Fruit fly (Drosophila melanogaster): ENCODE results near the gene CG11997.

CG11997 gene

DNA sequence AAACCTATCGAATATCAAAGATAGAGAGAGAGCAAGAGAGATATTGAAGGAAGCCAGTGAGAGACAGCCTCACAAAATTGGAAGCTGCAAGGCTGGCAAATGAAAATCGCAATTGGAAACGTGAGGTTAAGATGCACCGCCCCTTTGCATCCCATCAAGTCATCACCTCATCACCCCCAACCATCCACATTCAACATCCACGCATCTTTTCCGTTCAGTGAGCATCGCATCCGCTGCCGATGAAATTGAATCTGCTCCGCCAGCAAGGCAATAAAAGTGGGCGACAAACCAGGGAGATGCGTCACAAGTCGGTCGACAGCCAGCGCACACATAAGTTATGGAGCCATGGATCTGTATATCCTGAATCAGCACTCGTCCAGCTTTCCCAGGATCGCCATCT lies at the start of gene CG11997:
TSS of gene CG11997 (plus strand) at position 301 of the 400 bp plus-strand sequence.
- TF ChIP-seq CG3032 (tag; optimal IDR thresholded peaks at IDR 0.05): no peak
- TF ChIP-seq topi (GFP tag; optimal IDR thresholded peaks at IDR 0.05): no peak
- no peak for TF ChIP-seq CG6808 (GFP tag; optimal IDR thresholded peaks at IDR 0.05)
- no peak for TF ChIP-seq Ets21C (GFP tag; optimal IDR thresholded peaks at IDR 0.05)
- TF ChIP-seq CG10631 (GFP tag; optimal IDR thresholded peaks at IDR 0.05): no peak
- no peak for TF ChIP-seq CG6854 (GFP tag; optimal IDR thresholded peaks at IDR 0.05)
- TF ChIP-seq esn (GFP tag; optimal IDR thresholded peaks at IDR 0.05): no peak
- no peak for TF ChIP-seq fd85E (GFP tag; optimal IDR thresholded peaks at IDR 0.05)
- no peak for TF ChIP-seq achi (GFP tag; optimal IDR thresholded peaks at IDR 0.05)
- no peak for TF ChIP-seq Ets96B (tag; optimal IDR thresholded peaks at IDR 0.05)
- TF ChIP-seq CG7368 (GFP tag; optimal IDR thresholded peaks at IDR 0.05): no peak

DNA sequence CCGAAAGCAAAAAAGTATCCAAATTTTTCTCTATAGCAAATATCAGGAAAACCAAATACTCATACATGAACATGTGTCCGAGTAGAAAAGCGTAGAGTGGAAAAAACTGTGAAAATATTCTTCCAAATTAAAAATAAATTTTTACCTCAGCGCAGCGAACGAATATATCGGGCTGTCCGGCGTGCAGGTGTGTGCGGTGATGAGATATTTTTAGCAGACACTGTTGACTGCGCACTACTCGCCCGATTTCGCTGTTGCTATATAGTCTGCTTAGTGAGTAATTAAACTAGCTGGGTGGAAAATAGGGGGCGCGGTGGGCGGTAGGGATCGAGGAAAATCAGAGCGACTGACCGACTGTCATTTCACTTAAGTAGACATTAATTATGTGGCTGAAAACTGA lies 47.1 kb upstream of the CG11997 start:
- no peak for TF ChIP-seq svp (GFP tag)
- peak; percentile 39 for TF ChIP-seq Eip78C (GFP tag)

DNA sequence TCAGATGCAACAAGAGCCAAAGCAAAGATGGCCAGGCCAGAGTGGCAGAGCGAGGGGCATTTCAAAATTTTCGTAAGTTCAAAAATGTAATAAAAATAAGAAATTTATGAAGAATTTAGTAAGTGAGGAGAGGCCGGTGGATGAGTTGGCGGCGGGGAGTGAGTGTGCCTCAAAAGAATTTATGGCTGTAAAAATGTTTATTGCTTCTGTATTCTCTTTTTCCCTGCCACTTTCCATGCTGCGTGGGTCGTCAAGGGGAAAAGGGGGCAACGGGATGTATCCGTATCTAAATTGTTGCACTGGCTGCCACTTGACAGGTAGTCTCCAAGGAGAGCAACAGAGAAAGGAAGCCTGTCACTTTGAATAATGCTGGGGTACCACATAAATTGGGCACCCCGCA lies 45.9 kb upstream of the CG11997 start:
- no peak for TF ChIP-seq Hr38 (GFP tag; optimal IDR thresholded peaks at IDR 0.05)
- TF ChIP-seq Eip78C (GFP tag): peak; percentile 14
- no peak for TF ChIP-seq CG16779 (tag; optimal IDR thresholded peaks at IDR 0.05)
- TF ChIP-seq CG8319 (GFP tag; optimal IDR thresholded peaks at IDR 0.05): no peak

DNA sequence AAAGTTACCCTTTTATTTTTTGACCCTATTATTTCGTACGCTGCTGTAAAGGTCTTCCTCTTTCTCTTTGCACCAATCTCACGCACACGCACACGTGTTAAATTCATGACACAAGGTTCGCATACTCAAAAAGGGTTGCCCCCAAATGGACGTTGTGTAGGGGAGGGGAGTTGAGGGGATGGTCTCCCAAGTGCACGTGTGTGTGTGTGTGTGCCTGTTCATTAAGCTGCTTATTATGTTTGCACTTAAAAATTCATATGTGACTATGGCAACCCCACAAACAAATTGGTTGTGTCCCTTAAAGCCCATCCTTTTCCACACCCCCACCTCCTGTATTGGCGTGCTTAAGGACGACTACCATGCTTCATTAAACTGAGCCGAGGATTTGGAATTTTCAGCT lies 44.1 kb upstream of the CG11997 start:
- TF ChIP-seq Eip78C (GFP tag) (peak; percentile 13), dac (GFP tag; optimal IDR thresholded peaks at IDR 0.05) (no peak)

DNA sequence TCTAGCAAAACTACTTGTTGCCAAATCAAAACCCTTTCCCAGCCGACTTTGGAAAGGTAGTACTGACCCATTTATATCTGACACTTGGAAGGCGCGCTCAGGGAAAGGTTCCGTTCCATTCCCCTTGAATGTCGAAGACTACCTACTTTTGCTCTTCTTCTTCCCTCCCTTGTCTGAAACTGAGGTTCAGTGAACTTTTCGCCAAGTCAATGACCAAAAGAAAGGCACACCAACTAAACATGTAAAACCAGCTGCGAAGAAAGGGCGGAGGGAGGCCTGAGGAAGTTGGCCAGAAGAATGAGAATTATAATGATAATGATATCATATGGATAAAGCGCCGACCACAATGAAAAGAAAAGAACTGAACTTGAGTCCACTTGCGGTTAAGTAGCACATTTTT lies 42.2 kb upstream of the CG11997 start:
- TF ChIP-seq Sox14 (GFP tag; optimal IDR thresholded peaks at IDR 0.05) (peak; percentile 36), vri (GFP tag; optimal IDR thresholded peaks at IDR 0.05) (peak; percentile 15), CG31627 (GFP tag; optimal IDR thresholded peaks at IDR 0.05) (no peak), fkh (GFP tag; optimal IDR thresholded peaks at IDR 0.05) (no peak), CG11762 (GFP tag; optimal IDR thresholded peaks at IDR 0.05; ENCODE audit: insufficient read depth) (no peak), CG8632 (GFP tag; optimal IDR thresholded peaks at IDR 0.05) (no peak), dsx (GFP tag; optimal IDR thresholded peaks at IDR 0.05; ENCODE audit: poor library complexity, severe bottlenecking) (no peak), CG6808 (GFP tag; optimal IDR thresholded peaks at IDR 0.05) (no peak), Blimp-1 (GFP tag; optimal IDR thresholded peaks at IDR 0.05) (peak; percentile 42), CG11294 (GFP tag; IDR thresholded peaks at IDR 0.05) (no peak), Sox102F (GFP tag; optimal IDR thresholded peaks at IDR 0.05) (peak; percentile 48), net (GFP tag; optimal IDR thresholded peaks at IDR 0.05) (no peak), CG10669 (GFP tag; optimal IDR thresholded peaks at IDR 0.05) (no peak), Hr4 (GFP tag; optimal IDR thresholded peaks at IDR 0.05) (no peak), Lpt (GFP tag; optimal IDR thresholded peaks at IDR 0.05) (no peak), Eip75B (GFP tag; optimal IDR thresholded peaks at IDR 0.05) (peak; percentile 8), Met (GFP tag; optimal IDR thresholded peaks at IDR 0.05) (peak; percentile 34), spab (GFP tag; optimal IDR thresholded peaks at IDR 0.05) (no peak), svp (GFP tag) (peak; percentile 48), CG32006 (GFP tag; optimal IDR thresholded peaks at IDR 0.05) (no peak), lz (GFP tag; optimal IDR thresholded peaks at IDR 0.05) (no peak), Hr38 (GFP tag; optimal IDR thresholded peaks at IDR 0.05) (no peak), CG7368 (GFP tag; optimal IDR thresholded peaks at IDR 0.05) (no peak), achi (GFP tag; optimal IDR thresholded peaks at IDR 0.05) (no peak), salr (GFP tag; optimal IDR thresholded peaks at IDR 0.05) (no peak), CG6854 (GFP tag; optimal IDR thresholded peaks at IDR 0.05) (no peak)
